Fruit fly (Drosophila melanogaster) whole organism, adult: ENCODE results near the gene mio.

Experiments used
- CG12768 ChIP-seq: fragments of 200-800 bp; sonication (Bioruptor generic); optimal IDR thresholded peaks from 2 replicates; lab custom pipeline; 2017; ENCODE audit warnings: missing biosample characterization, missing genetic modification characterization, mild to moderate bottlenecking, moderate library complexity, missing genetic modification reagents
- CG1620 ChIP-seq: fragments of 200-800 bp; sonication (Bioruptor generic); optimal IDR thresholded peaks from 2 replicates; lab custom pipeline; 2016; ENCODE audit warnings: missing biosample characterization, missing genetic modification characterization
- CG5204 ChIP-seq: fragments of 200-800 bp; sonication (Bioruptor generic); optimal IDR thresholded peaks from 2 replicates; lab custom pipeline; 2016; ENCODE audit warnings: missing biosample characterization, missing genetic modification characterization
- CG7045 ChIP-seq: fragments of 200-800 bp; sonication (Bioruptor generic); optimal IDR thresholded peaks from 2 replicates; lab custom pipeline; 2017; ENCODE audit warnings: missing biosample characterization, mild to moderate bottlenecking, missing genetic modification characterization
- Clk ChIP-seq: fragments of 200-800 bp; sonication (Bioruptor generic); optimal IDR thresholded peaks from 2 replicates; lab custom pipeline; 2017; ENCODE audit warnings: missing biosample characterization, missing genetic modification characterization
- Crg-1 ChIP-seq: fragments of 200-800 bp; sonication (Bioruptor generic); optimal IDR thresholded peaks from 2 replicates; lab custom pipeline; 2016; ENCODE audit warnings: missing biosample characterization, missing genetic modification characterization
- Hr96 ChIP-seq: fragments of 200-800 bp; sonication (Bioruptor generic); optimal IDR thresholded peaks from 2 replicates; lab custom pipeline; 2016; ENCODE audit warnings: missing biosample characterization, missing genetic modification characterization
- Mnt ChIP-seq: fragments of 200-800 bp; sonication (Bioruptor generic); optimal IDR thresholded peaks from 2 replicates; lab custom pipeline; 2016; ENCODE audit warnings: missing biosample characterization, mild to moderate bottlenecking, missing genetic modification characterization
- cic ChIP-seq: fragments of 200-800 bp; sonication (Bioruptor generic); optimal IDR thresholded peaks from 2 replicates; lab custom pipeline; 2017; ENCODE audit warnings: missing biosample characterization, mild to moderate bottlenecking, missing genetic modification characterization, moderate library complexity
- cnc ChIP-seq, 2 experiments: fragments of >200 bp; optimal IDR thresholded peaks; 2 replicates each; lab custom pipeline; 2017
- kay ChIP-seq: fragments of 200-800 bp; sonication (Bioruptor generic); peaks from one replicate; lab custom pipeline; 2016; ENCODE audit warnings: missing biosample characterization, missing genetic modification characterization, borderline replicate concordance
- ovo ChIP-seq: fragments of 200-800 bp; sonication (Bioruptor generic); optimal IDR thresholded peaks from 2 replicates; lab custom pipeline; 2016; ENCODE audit warnings: missing biosample characterization, missing genetic modification characterization
- tj ChIP-seq: fragments of 200-800 bp; sonication (Bioruptor generic); optimal IDR thresholded peaks from 3 replicates; lab custom pipeline; 2017; ENCODE audit warnings: missing biosample characterization, mild to moderate bottlenecking, missing genetic modification characterization, moderate library complexity
- toe ChIP-seq: fragments of 200-800 bp; sonication (Bioruptor generic); optimal IDR thresholded peaks from 2 replicates; lab custom pipeline; 2016; ENCODE audit warnings: missing biosample characterization, missing genetic modification characterization

dm6 chr2L:2217067-2217684, at the start of gene mio, which contains the start of the genes CG15386 and CG42371:
- peak; percentile 66 for TF ChIP-seq Crg-1 (GFP tag; lab: Kevin White, UChicago)
- peak; percentile 94 for TF ChIP-seq Mnt (GFP tag; lab: Kevin White, UChicago)
- TF ChIP-seq CG5204 (GFP tag; lab: Kevin White, UChicago), result no peak
- peak; percentile 32 for TF ChIP-seq CG1620 (GFP tag; lab: Kevin White, UChicago)
- peak; percentile 38 for TF ChIP-seq tj (GFP tag; lab: Kevin White, UChicago)
- no peak for TF ChIP-seq cnc (optimal IDR thresholded peaks at IDR 0.05; lab: Kevin White, UChicago)
- TF ChIP-seq kay (GFP tag; lab: Kevin White, UChicago), result no peak
- peak; percentile 94 for TF ChIP-seq cic (GFP tag; lab: Kevin White, UChicago)
- TF ChIP-seq CG7045 (GFP tag; lab: Kevin White, UChicago), result no peak
- no peak for TF ChIP-seq Hr96 (GFP tag; lab: Kevin White, UChicago)
- TF ChIP-seq ovo (GFP tag; lab: Kevin White, UChicago), result no peak
- peak; percentile 27 for TF ChIP-seq CG12768 (GFP tag; lab: Kevin White, UChicago)
- TF ChIP-seq toe, result no peak
- no peak for TF ChIP-seq Clk
